Worm (Caenorhabditis elegans) whole organism, L4/young adult: Measurements from ENCODE around the gene dsl-7.

Source experiments
- dao-5 ChIP-seq: sonication (generic microtip); optimal IDR thresholded peaks from 2 replicates; lab custom pipeline; 2016; ENCODE audit warnings: missing genotype, missing genetic modification characterization, moderate library complexity, missing compliant biosample characterization
- him-1 ChIP-seq: sonication (generic microtip); optimal IDR thresholded peaks from 2 replicates; lab custom pipeline; 2016; ENCODE audit warnings: missing genotype, missing genetic modification reagents, missing genetic modification characterization, missing compliant biosample characterization

ce11 chrV:13008825-13009224 is 15.9 kb downstream of the dsl-7 start, which contains the start of gene F15B9.10:
- TF ChIP-seq dao-5 (tag; lab: Kevin White, UChicago), result no peak
- no peak for TF ChIP-seq him-1 (tag; lab: Kevin White, UChicago)
